Worm (Caenorhabditis elegans) whole organism, young adult: ENCODE measurements around the gene clc-7.

Experiments
- ama-1 ChIP-seq, 3 experiments: fragments of 150-350 bp in 1 of 3; sonication (generic microtip) in 2 of 3; optimal IDR thresholded peaks; 2 replicates each; lab custom pipeline; 2014 to 2018; ENCODE audit warnings: missing biosample characterization in 2 of 3, missing genetic modification characterization in 2 of 3, missing genetic modification reagents in 2 of 3
- cebp-2 ChIP-seq: fragments of 200-800 bp; sonication (Bioruptor generic); IDR thresholded peaks from 2 replicates; pipeline ENCODE4 v1.3.6; 2022; ENCODE audit warnings: missing genetic modification characterization, missing compliant biosample characterization
- ztf-25 ChIP-seq: fragments of 200-800 bp; sonication (Bioruptor generic); IDR thresholded peaks from 2 replicates; pipeline ENCODE4 v1.3.6; 2022; ENCODE audit warnings: missing genetic modification reagents, missing genetic modification characterization, missing compliant biosample characterization

- TF ChIP-seq ama-1 (optimal IDR thresholded peaks at IDR 0.05; lab: Kevin White, UChicago) (no peak), ama-1 (GFP tag; optimal IDR thresholded peaks at IDR 0.05; lab: Kevin White, UChicago) (no peak), ztf-25 (GFP tag; lab: Robert Waterston, UW) (no peak), cebp-2 (GFP tag; lab: Robert Waterston, UW) (no peak)
Measured at ce11 chrX:5084080-5084479, 16.2 kb downstream of the clc-7 start.
